Worm (Caenorhabditis elegans) whole organism, midembryonic: ENCODE measurements around the gene ZC477.3.

Source experiments
- cog-1 ChIP-seq: sonication (generic microtip); optimal IDR thresholded peaks from 2 replicates; lab custom pipeline; 2016; ENCODE audit warnings: missing genetic modification characterization, missing compliant biosample characterization
- flt-1 ChIP-seq: fragments of 200-800 bp; sonication (Bioruptor generic); IDR thresholded peaks from 2 replicates; pipeline ENCODE4 v1.3.6; 2022; ENCODE audit warnings: missing genetic modification characterization, missing compliant biosample characterization
- med-1 ChIP-seq: sonication (generic microtip); optimal IDR thresholded peaks from 2 replicates; lab custom pipeline; 2017; ENCODE audit warnings: missing genetic modification characterization, mild to moderate bottlenecking, missing compliant biosample characterization, antibody characterized with exemption, missing genetic modification reagents; ENCODE audit not compliant: insufficient read depth

- no peak for TF ChIP-seq flt-1 (GFP tag; lab: Robert Waterston, UW)
- TF ChIP-seq cog-1: no peak
- TF ChIP-seq med-1 (GFP tag; lab: Kevin White, UChicago): no peak
Observed at ce11 chrIV:7083976-7084375, 19.3 kb upstream of the ZC477.3 start.
